In genomic region chr2L:21260869-21261268, dm6 we compare ENCODE assay signal across 1 fruit fly cellular context.
TF ChIP-seq lines count a peak whose summit lies in the region.

No protein-coding gene starts in this region.

TF ChIP-seq in whole organism, embryonic, 481 proteins besides CTCF, POLR2A, EP300 and RAD21 (continued from another document):
- peak; percentile 22 for TF ChIP-seq HmgZ (tag; optimal IDR thresholded peaks at IDR 0.05; lab: Kevin White, UChicago)
